Fruit fly (Drosophila melanogaster) Kc167 (cell line): Measurements from ENCODE around the gene Ets97D.

ENCODE experiments used
- Myc ChIP-seq: fragments of >200 bp; optimal IDR thresholded peaks from 2 replicates; lab custom pipeline; 2017; ENCODE audit warnings: missing external identifiers
- Sin3A ChIP-seq: fragments of >200 bp; optimal IDR thresholded peaks from 2 replicates; lab custom pipeline; 2018; ENCODE audit warnings: missing external identifiers
- h ChIP-seq: fragments of >200 bp; optimal IDR thresholded peaks from 3 replicates; lab custom pipeline; 2018; ENCODE audit warnings: missing external identifiers
- insv ChIP-seq: fragments of >200 bp; optimal IDR thresholded peaks from 3 replicates; lab custom pipeline; 2018; ENCODE audit warnings: missing external identifiers
- psq ChIP-seq: fragments of >200 bp; optimal IDR thresholded peaks from 2 replicates; lab custom pipeline; 2017; ENCODE audit warnings: missing external identifiers

DNA sequence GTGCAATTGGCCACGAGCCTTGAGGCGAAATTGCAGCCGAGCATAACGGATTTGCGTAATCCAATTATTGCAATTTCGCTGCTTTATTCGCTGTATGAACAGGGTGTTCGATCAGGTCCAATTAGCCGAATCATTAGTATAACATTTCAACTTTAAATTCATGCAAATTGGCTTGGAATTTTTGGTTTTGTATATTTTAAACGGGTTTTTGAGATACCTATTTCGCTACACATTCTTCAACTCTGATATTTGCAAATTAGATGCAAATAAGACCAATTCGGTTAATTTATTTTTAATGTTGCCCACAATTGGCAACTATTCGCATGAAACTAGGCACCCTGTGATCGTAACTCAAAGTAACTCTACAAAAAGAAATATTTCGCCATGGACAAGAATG, 40.8 kb upstream of the Ets97D start:
- TF ChIP-seq psq (lab: Kevin White, UChicago): no peak
- no peak for TF ChIP-seq h (lab: Kevin White, UChicago)
- TF ChIP-seq Sin3A (lab: Kevin White, UChicago): no peak
- no peak for TF ChIP-seq Myc (lab: Kevin White, UChicago)
- TF ChIP-seq insv (lab: Kevin White, UChicago): no peak
